Fruit fly (Drosophila melanogaster): ENCODE data around the gene CG8478.

DNA sequence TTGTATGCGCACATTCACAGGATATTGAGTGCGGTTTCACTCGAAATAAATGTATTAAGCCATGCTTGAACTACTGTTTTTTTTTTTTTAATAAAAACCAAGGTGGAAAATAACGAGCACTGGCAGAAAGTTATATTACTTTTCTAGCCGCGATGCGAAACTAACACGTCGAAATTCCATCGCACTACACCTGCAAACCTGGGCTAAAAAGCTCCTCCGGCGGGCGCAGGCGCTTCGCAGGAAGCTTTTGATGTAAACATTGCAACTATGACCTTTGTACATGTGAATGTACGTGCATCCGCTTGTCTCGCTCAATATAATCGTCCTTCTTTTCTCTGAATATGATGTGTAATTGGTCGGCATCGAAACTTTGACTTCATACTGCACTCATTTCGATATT, 23.7 kb upstream of the CG8478 start, which contains the start of gene side-VII:
- TF ChIP-seq dpn (GFP tag; optimal IDR thresholded peaks at IDR 0.05) (no peak), Six4 (GFP tag; optimal IDR thresholded peaks at IDR 0.05) (no peak), CG32772 (GFP tag; IDR thresholded peaks at IDR 0.05) (no peak), CG11456 (GFP tag; IDR thresholded peaks at IDR 0.05) (no peak), CG12769 (tag; optimal IDR thresholded peaks at IDR 0.05) (no peak)

All from whole organism, embryonic.